Fruit fly (Drosophila melanogaster) whole organism, embryonic: ENCODE measurements around the gene CG12147.

Experiments
- CG10979 ChIP-seq: fragments of 200-800 bp; sonication (Bioruptor generic); optimal IDR thresholded peaks from 2 replicates; lab custom pipeline; 2018; ENCODE audit warnings: missing biosample characterization, mild to moderate bottlenecking, missing genetic modification characterization, moderate library complexity
- CG11504 ChIP-seq: fragments of 200-800 bp; sonication (Bioruptor generic); optimal IDR thresholded peaks from 3 replicates; lab custom pipeline; 2019; ENCODE audit warnings: missing biosample characterization, mild to moderate bottlenecking, missing genetic modification characterization, moderate library complexity
- CG12744 ChIP-seq: fragments of 200-800 bp; sonication (Bioruptor generic); optimal IDR thresholded peaks from 2 replicates; lab custom pipeline; 2016; ENCODE audit warnings: missing biosample characterization, missing genetic modification characterization
- CG12769 ChIP-seq: fragments of 200-800 bp; sonication (Bioruptor generic); optimal IDR thresholded peaks from 2 replicates; lab custom pipeline; 2019; ENCODE audit warnings: missing biosample characterization, mild to moderate bottlenecking, missing genetic modification characterization, moderate library complexity
- CG14965 ChIP-seq: fragments of 200-800 bp; sonication (Bioruptor generic); optimal IDR thresholded peaks from 2 replicates; lab custom pipeline; 2016; ENCODE audit warnings: missing biosample characterization, missing genetic modification characterization, borderline replicate concordance
- CG1602 ChIP-seq: fragments of 200-800 bp; sonication (Bioruptor generic); optimal IDR thresholded peaks from 3 replicates; lab custom pipeline; 2016; ENCODE audit warnings: missing biosample characterization, missing genetic modification characterization
- CG17328 ChIP-seq: fragments of 200-800 bp; sonication (Bioruptor generic); IDR thresholded peaks from 2 replicates; pipeline ENCODE4 v1.3.6; 2022; ENCODE audit warnings: missing biosample characterization, missing genetic modification characterization
- CG1792 ChIP-seq: fragments of 200-800 bp; sonication (Bioruptor generic); optimal IDR thresholded peaks from 2 replicates; lab custom pipeline; 2016; ENCODE audit warnings: missing biosample characterization, missing genetic modification characterization
- CG31224 ChIP-seq: fragments of 200-800 bp; sonication (Bioruptor generic); IDR thresholded peaks from 2 replicates; pipeline ENCODE4 v1.3.6; 2022; ENCODE audit warnings: missing biosample characterization, missing genetic modification characterization
- CG3163 ChIP-seq: fragments of 200-800 bp; sonication (Bioruptor generic); optimal IDR thresholded peaks from 3 replicates; lab custom pipeline; 2016; ENCODE audit warnings: missing biosample characterization, missing genetic modification characterization
- CG3838 ChIP-seq: fragments of 200-800 bp; sonication (Bioruptor generic); optimal IDR thresholded peaks from 3 replicates; lab custom pipeline; 2016; ENCODE audit warnings: missing biosample characterization, missing genetic modification characterization
- CG4617 ChIP-seq: fragments of 200-800 bp; sonication (Bioruptor generic); optimal IDR thresholded peaks from 3 replicates; lab custom pipeline; 2016; ENCODE audit warnings: missing biosample characterization, missing genetic modification characterization, borderline replicate concordance
- CG4730 ChIP-seq: fragments of 200-800 bp; sonication (Bioruptor generic); IDR thresholded peaks from 2 replicates; pipeline ENCODE4 v1.3.6; 2022; ENCODE audit warnings: missing biosample characterization, missing genetic modification characterization
- CG6854 ChIP-seq: fragments of 200-800 bp; sonication (Bioruptor generic); optimal IDR thresholded peaks from 3 replicates; lab custom pipeline; 2017; ENCODE audit warnings: missing biosample characterization, mild to moderate bottlenecking, missing genetic modification characterization
- CG7987 ChIP-seq: fragments of 200-800 bp; sonication (Bioruptor generic); optimal IDR thresholded peaks from 2 replicates; lab custom pipeline; 2018; ENCODE audit warnings: missing biosample characterization, mild to moderate bottlenecking, missing genetic modification characterization, moderate library complexity
- CG8478 ChIP-seq: fragments of >200 bp; optimal IDR thresholded peaks from 2 replicates; lab custom pipeline; 2018
- CG9727 ChIP-seq: fragments of 200-800 bp; sonication (Bioruptor generic); optimal IDR thresholded peaks from 3 replicates; lab custom pipeline; 2017; ENCODE audit warnings: missing biosample characterization, mild to moderate bottlenecking, missing genetic modification characterization
- CrebB ChIP-seq: fragments of 200-800 bp; sonication (Bioruptor generic); optimal IDR thresholded peaks from 3 replicates; lab custom pipeline; 2018; ENCODE audit warnings: missing biosample characterization, mild to moderate bottlenecking, missing genetic modification characterization
- Dbx ChIP-seq: fragments of 200-800 bp; sonication (Bioruptor generic); IDR thresholded peaks from 3 replicates; pipeline ENCODE4 v1.3.6; 2022; ENCODE audit warnings: missing biosample characterization, missing genetic modification characterization
- Dip2 ChIP-seq: fragments of 200-800 bp; sonication (Bioruptor generic); IDR thresholded peaks from 2 replicates; pipeline ENCODE4 v1.3.6; 2022; ENCODE audit warnings: missing biosample characterization, missing genetic modification characterization
- Fer1 ChIP-seq: fragments of 200-800 bp; sonication (Bioruptor generic); optimal IDR thresholded peaks from 2 replicates; lab custom pipeline; 2017; ENCODE audit warnings: missing biosample characterization, mild to moderate bottlenecking, missing genetic modification characterization
- HLH54F ChIP-seq: fragments of 200-800 bp; sonication (Bioruptor generic); optimal IDR thresholded peaks from 3 replicates; lab custom pipeline; 2016; ENCODE audit warnings: missing biosample characterization, missing genetic modification characterization
- Mad ChIP-seq: fragments of 200-800 bp; sonication (Bioruptor generic); optimal IDR thresholded peaks from 2 replicates; lab custom pipeline; 2016; ENCODE audit warnings: missing biosample characterization, missing genetic modification characterization
- Nf-YB ChIP-seq: fragments of 200-800 bp; sonication (Bioruptor generic); optimal IDR thresholded peaks from 3 replicates; lab custom pipeline; 2019; ENCODE audit warnings: missing biosample characterization, mild to moderate bottlenecking, missing genetic modification characterization, moderate library complexity
- Rx ChIP-seq: fragments of 200-800 bp; sonication (Bioruptor generic); IDR thresholded peaks from 2 replicates; pipeline ENCODE4 v1.3.6; 2022; ENCODE audit warnings: missing biosample characterization, missing genetic modification characterization
- Tbp ChIP-seq: fragments of >200 bp; optimal IDR thresholded peaks from 2 replicates; lab custom pipeline; 2018; ENCODE audit warnings: missing biosample characterization, missing genetic modification characterization
- Vsx1 ChIP-seq: fragments of 200-800 bp; sonication (Bioruptor generic); optimal IDR thresholded peaks from 2 replicates; lab custom pipeline; 2017; ENCODE audit warnings: missing biosample characterization, mild to moderate bottlenecking, missing genetic modification characterization, missing genetic modification reagents
- aop ChIP-seq: fragments of 200-800 bp; sonication (Bioruptor generic); IDR thresholded peaks from 2 replicates; pipeline ENCODE4 v1.3.6; 2022; ENCODE audit warnings: missing biosample characterization, missing genetic modification characterization
- bbx ChIP-seq: fragments of 200-800 bp; sonication (Bioruptor generic); IDR thresholded peaks from 2 replicates; pipeline ENCODE4 v1.3.6; 2022; ENCODE audit warnings: missing biosample characterization, missing genetic modification characterization; ENCODE audit not compliant: partially characterized antibody
- bigmax ChIP-seq: fragments of 200-800 bp; sonication (Bioruptor generic); optimal IDR thresholded peaks from 2 replicates; lab custom pipeline; 2018; ENCODE audit warnings: missing biosample characterization, mild to moderate bottlenecking, missing genetic modification characterization
- cas ChIP-seq: fragments of 200-800 bp; sonication (Bioruptor generic); IDR thresholded peaks from 2 replicates; pipeline ENCODE4 v1.3.6; 2022; ENCODE audit warnings: missing biosample characterization, missing genetic modification characterization
- gfzf ChIP-seq: fragments of 200-800 bp; sonication (Bioruptor generic); optimal IDR thresholded peaks from 2 replicates; lab custom pipeline; 2016; ENCODE audit warnings: missing biosample characterization, mild to moderate bottlenecking, missing genetic modification characterization, moderate library complexity
- jumu ChIP-seq: fragments of 200-800 bp; sonication (Bioruptor generic); optimal IDR thresholded peaks from 3 replicates; lab custom pipeline; 2016; ENCODE audit warnings: missing biosample characterization, missing genetic modification characterization
- mld ChIP-seq: fragments of 200-800 bp; sonication (Bioruptor generic); IDR thresholded peaks from 3 replicates; pipeline ENCODE4 v1.3.6; 2022; ENCODE audit warnings: missing biosample characterization, missing genetic modification characterization; ENCODE audit not compliant: partially characterized antibody
- nerfin-2 ChIP-seq: fragments of 200-800 bp; sonication (Bioruptor generic); IDR thresholded peaks from 2 replicates; pipeline ENCODE4 v1.3.6; 2022; ENCODE audit warnings: missing biosample characterization, missing genetic modification characterization; ENCODE audit not compliant: partially characterized antibody
- pan ChIP-seq, 4 experiments: fragments of >200 bp in 3 of 4; fragments of 200-800 bp in 1 of 4; sonication (Bioruptor generic) in 1 of 4; optimal IDR thresholded peaks in 3 of 4; IDR thresholded peaks in 1 of 4; 2 replicates each; pipeline versions ENCODE4 v1.3.6 to Lab custom; 2017 to 2022; ENCODE audit warnings: missing biosample characterization in 2 of 4, missing genetic modification characterization in 2 of 4, mixed read lengths in 1 of 4
- prd ChIP-seq, 3 experiments: fragments of >200 bp in 2 of 3; fragments of 200-800 bp in 1 of 3; sonication (Bioruptor generic) in 1 of 3; optimal IDR thresholded peaks in 2 of 3; IDR thresholded peaks in 1 of 3; 2 replicates in 2 of 3; 3 replicates in 1 of 3; pipeline versions ENCODE4 v1.3.6 to Lab custom; 2017 to 2022; ENCODE audit warnings: missing biosample characterization in 1 of 3, missing genetic modification characterization in 1 of 3
- pzg ChIP-seq: fragments of 200-800 bp; sonication (Bioruptor generic); optimal IDR thresholded peaks from 3 replicates; lab custom pipeline; 2018; ENCODE audit warnings: missing biosample characterization, mild to moderate bottlenecking, missing genetic modification characterization, moderate library complexity
- seq ChIP-seq: fragments of 200-800 bp; sonication (Bioruptor generic); IDR thresholded peaks from 2 replicates; pipeline ENCODE4 v1.3.6; 2022; ENCODE audit warnings: missing biosample characterization, missing genetic modification characterization
- sisA ChIP-seq: fragments of 200-800 bp; sonication (Bioruptor generic); IDR thresholded peaks from 2 replicates; pipeline ENCODE4 v1.3.6; 2022; ENCODE audit warnings: missing biosample characterization, missing genetic modification characterization
- so ChIP-seq: fragments of 200-800 bp; sonication (Bioruptor generic); IDR thresholded peaks from 3 replicates; pipeline ENCODE4 v1.3.6; 2022; ENCODE audit warnings: missing biosample characterization, missing genetic modification characterization
- sqz ChIP-seq: fragments of 200-800 bp; sonication (Bioruptor generic); optimal IDR thresholded peaks from 3 replicates; lab custom pipeline; 2018; ENCODE audit warnings: missing biosample characterization, mild to moderate bottlenecking, missing genetic modification characterization
- unpg ChIP-seq: fragments of 200-800 bp; sonication (Bioruptor generic); optimal IDR thresholded peaks from 3 replicates; lab custom pipeline; 2018; ENCODE audit warnings: missing biosample characterization, mild to moderate bottlenecking, missing genetic modification characterization, moderate library complexity
- vnd ChIP-seq: fragments of 200-800 bp; sonication (Bioruptor generic); IDR thresholded peaks from 3 replicates; pipeline ENCODE4 v1.3.6; 2022; ENCODE audit warnings: missing biosample characterization, missing genetic modification characterization; ENCODE audit not compliant: partially characterized antibody
- vvl ChIP-seq: fragments of 200-800 bp; sonication (Bioruptor generic); IDR thresholded peaks from 2 replicates; pipeline ENCODE4 v1.3.6; 2022; ENCODE audit warnings: missing biosample characterization, missing genetic modification characterization
- wdn ChIP-seq: fragments of 200-800 bp; sonication (Bioruptor generic); IDR thresholded peaks from 2 replicates; pipeline ENCODE4 v1.3.6; 2022; ENCODE audit warnings: missing biosample characterization, missing genetic modification characterization
- wek ChIP-seq: fragments of 200-800 bp; sonication (Bioruptor generic); optimal IDR thresholded peaks from 3 replicates; lab custom pipeline; 2018; ENCODE audit warnings: missing biosample characterization, mild to moderate bottlenecking, missing genetic modification characterization, moderate library complexity
- z ChIP-seq: fragments of 200-800 bp; sonication (Bioruptor generic); IDR thresholded peaks from 3 replicates; pipeline ENCODE4 v1.3.6; 2022; ENCODE audit warnings: missing biosample characterization, missing genetic modification characterization
- zf30C ChIP-seq: fragments of 200-800 bp; sonication (Bioruptor generic); optimal IDR thresholded peaks from 3 replicates; lab custom pipeline; 2018; ENCODE audit warnings: missing biosample characterization, mild to moderate bottlenecking, missing genetic modification characterization

The CG12147 gene

DNA sequence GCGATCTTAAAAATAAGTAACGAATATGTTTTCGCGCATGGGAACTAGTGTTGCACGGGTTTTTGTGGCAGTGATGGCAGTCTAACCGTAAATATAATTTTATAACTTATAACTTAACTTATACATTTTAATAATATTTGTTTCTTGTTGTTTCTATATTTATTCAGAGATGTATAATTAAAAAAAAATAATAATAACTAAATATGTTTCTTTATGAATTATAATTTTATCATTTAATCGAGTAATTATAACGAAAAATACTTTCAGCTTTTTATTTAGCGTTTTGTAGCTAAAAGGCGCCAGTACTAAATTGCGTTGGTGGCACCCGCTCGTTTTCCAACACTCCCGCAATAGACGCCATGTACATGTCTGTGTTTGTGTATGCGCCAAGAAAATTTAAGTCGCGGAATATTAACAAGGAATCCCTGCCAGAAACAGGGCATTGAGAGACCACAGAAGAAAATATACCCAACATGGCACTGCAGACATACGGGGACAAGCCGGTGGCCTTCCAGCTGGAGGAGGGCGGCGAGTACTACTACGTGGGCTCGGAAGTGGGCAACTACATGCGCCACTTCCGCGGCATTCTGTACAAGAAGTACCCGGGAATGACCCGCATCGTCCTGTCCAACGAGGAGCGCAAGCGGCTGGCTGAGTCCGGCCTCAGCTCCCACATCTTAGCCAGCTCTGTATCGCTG, 43.7 kb upstream of the CG12147 start, which contains the start of the genes mRpL44 and Snr1 (continued):
- TF ChIP-seq aop (no peak), sisA (no peak), Fer1 (GFP tag; lab: Kevin White, UChicago) (peak; percentile 73), bigmax (no peak), z (GFP tag; lab: Robert Waterston, UW) (no peak), CG4730 (GFP tag; lab: Robert Waterston, UW) (no peak), wdn (GFP tag; lab: Robert Waterston, UW) (no peak), Nf-YB (GFP tag; lab: Kevin White, UChicago) (peak; percentile 30), vvl (GFP tag; lab: Robert Waterston, UW) (0 out of 2 replicates have a peak, but pooled peaks have one; percentile 6), CrebB (tag; lab: Kevin White, UChicago) (no peak), prd (optimal IDR thresholded peaks at IDR 0.05; lab: Kevin White, UChicago) (no peak), prd (GFP tag; IDR thresholded peaks at IDR 0.05; lab: Robert Waterston, UW) (no peak), CG3163 (no peak), Dbx (GFP tag; lab: Robert Waterston, UW) (peak; percentile 50; the same call in 1 of the 3 replicates), so (GFP tag; lab: Robert Waterston, UW) (no peak), CG31224 (GFP tag; lab: Robert Waterston, UW) (no peak), CG14965 (GFP tag; lab: Kevin White, UChicago) (no peak), pzg (peak; percentile 30), Mad (GFP tag; lab: Kevin White, UChicago) (no peak), CG4617 (GFP tag; lab: Kevin White, UChicago) (peak; percentile 11), unpg (GFP tag; lab: Kevin White, UChicago) (no peak), nerfin-2 (GFP tag; lab: Robert Waterston, UW) (no peak), cas (GFP tag; lab: Robert Waterston, UW) (no peak), zf30C (no peak), CG11504 (tag; lab: Kevin White, UChicago) (no peak), gfzf (no peak), bbx (no peak), seq (GFP tag; lab: Robert Waterston, UW) (no peak), sqz (GFP tag; lab: Kevin White, UChicago) (no peak), mld (GFP tag; lab: Robert Waterston, UW) (no peak), CG6854 (no peak), CG12769 (tag; lab: Kevin White, UChicago) (no peak), CG10979 (peak; percentile 45), CG7987 (GFP tag; lab: Kevin White, UChicago) (no peak), Tbp (GFP tag; lab: Kevin White, UChicago) (no peak), CG12744 (GFP tag; lab: Kevin White, UChicago) (no peak), CG8478 (no peak), Rx (GFP tag; lab: Robert Waterston, UW) (no peak), Dip2 (GFP tag; lab: Robert Waterston, UW) (no peak), Vsx1 (GFP tag; lab: Kevin White, UChicago) (no peak), pan (optimal IDR thresholded peaks at IDR 0.05; lab: Kevin White, UChicago) (no peak), pan (GFP tag; optimal IDR thresholded peaks at IDR 0.05 in 1 of 2, IDR thresholded peaks at IDR 0.05 in 1 of 2) (no peak), wek (GFP tag; lab: Kevin White, UChicago) (no peak), CG1792 (no peak), CG3838 (GFP tag; lab: Kevin White, UChicago) (no peak), CG9727 (GFP tag; lab: Kevin White, UChicago) (peak; percentile 45), CG1602 (GFP tag; lab: Kevin White, UChicago) (peak; percentile 24), vnd (GFP tag; lab: Robert Waterston, UW) (no peak), CG17328 (no peak), jumu (GFP tag; lab: Kevin White, UChicago) (peak; percentile 6), HLH54F (no peak)
